Worm (Caenorhabditis elegans) whole organism, young adult: ENCODE results near the gene nspg-1.

Source experiments
- B0019.2 ChIP-seq: fragments of 200-800 bp; sonication (Bioruptor generic); conservative IDR thresholded peaks from 2 replicates; pipeline ENCODE4 v1.3.6; 2022; ENCODE audit warnings: missing genetic modification reagents, missing genetic modification characterization, missing compliant biosample characterization
- B0035.1 ChIP-seq: sonication (generic microtip); optimal IDR thresholded peaks from 2 replicates; lab custom pipeline; 2016; ENCODE audit warnings: missing genetic modification characterization, mild to moderate bottlenecking, missing compliant biosample characterization, missing genotype, missing genetic modification reagents
- K11D2.4 ChIP-seq: fragments of 200-800 bp; sonication (Bioruptor generic); IDR thresholded peaks from 2 replicates; pipeline ENCODE4 v1.3.6; 2022; ENCODE audit warnings: missing genetic modification reagents, missing genetic modification characterization, missing compliant biosample characterization
- T26A5.8 ChIP-seq: sonication (generic microtip); optimal IDR thresholded peaks from 2 replicates; lab custom pipeline; 2016; ENCODE audit warnings: missing genetic modification characterization, missing compliant biosample characterization
- Y53G8AR.9 ChIP-seq: fragments of 200-800 bp; sonication (Bioruptor generic); conservative IDR thresholded peaks from 2 replicates; pipeline ENCODE4 v1.3.6; 2022; ENCODE audit warnings: missing genetic modification reagents, missing genetic modification characterization, missing compliant biosample characterization
- Y56A3A.18 ChIP-seq: fragments of 200-800 bp; sonication (Bioruptor generic); IDR thresholded peaks from 2 replicates; pipeline ENCODE4 v1.3.6; 2022; ENCODE audit warnings: missing genetic modification reagents, missing genetic modification characterization, missing compliant biosample characterization
- Y79H2A.3 ChIP-seq: fragments of 200-800 bp; sonication (Bioruptor generic); conservative IDR thresholded peaks from 2 replicates; pipeline ENCODE4 v1.3.6; 2022; ENCODE audit warnings: missing genetic modification reagents, missing genetic modification characterization, missing compliant biosample characterization
- Y95B8A.8 ChIP-seq: fragments of 200-800 bp; sonication (Bioruptor generic); IDR thresholded peaks from 2 replicates; pipeline ENCODE4 v1.3.6; 2022; ENCODE audit warnings: missing genetic modification reagents, missing genetic modification characterization, missing compliant biosample characterization
- attf-5 ChIP-seq: fragments of 200-800 bp; sonication (Bioruptor generic); optimal IDR thresholded peaks from 2 replicates; lab custom pipeline; 2018; ENCODE audit warnings: mild to moderate bottlenecking, missing genetic modification characterization, missing compliant biosample characterization
- cebp-2 ChIP-seq: fragments of 200-800 bp; sonication (Bioruptor generic); IDR thresholded peaks from 2 replicates; pipeline ENCODE4 v1.3.6; 2022; ENCODE audit warnings: missing genetic modification characterization, missing compliant biosample characterization
- dpl-1 ChIP-seq: fragments of 150-350 bp; optimal IDR thresholded peaks from 2 replicates; lab custom pipeline; 2014; ENCODE audit warnings: missing biosample characterization, missing genetic modification reagents, missing genetic modification characterization
- gei-17 ChIP-seq: fragments of 200-800 bp; sonication (Bioruptor generic); optimal IDR thresholded peaks from 2 replicates; lab custom pipeline; 2018; ENCODE audit warnings: mild to moderate bottlenecking, missing genetic modification characterization, missing compliant biosample characterization
- hmg-1.2 ChIP-seq: fragments of 200-800 bp; sonication (Bioruptor generic); IDR thresholded peaks from 2 replicates; pipeline ENCODE4 v1.3.6; 2022; ENCODE audit warnings: missing genetic modification reagents, missing genetic modification characterization, missing compliant biosample characterization
- hmg-20 ChIP-seq: fragments of 200-800 bp; sonication (Bioruptor generic); IDR thresholded peaks from 2 replicates; pipeline ENCODE4 v1.3.6; 2022; ENCODE audit warnings: missing genetic modification reagents, missing genetic modification characterization, missing compliant biosample characterization
- hrde-1 ChIP-seq: sonication (generic microtip); optimal IDR thresholded peaks from 2 replicates; lab custom pipeline; 2016; ENCODE audit warnings: missing genetic modification characterization, mild to moderate bottlenecking, missing compliant biosample characterization, moderate library complexity, missing genotype, missing genetic modification reagents, borderline replicate concordance
- let-526 ChIP-seq: fragments of 200-800 bp; sonication (Bioruptor generic); IDR thresholded peaks from 2 replicates; pipeline ENCODE4 v1.3.6; 2022; ENCODE audit warnings: missing genetic modification reagents, missing genetic modification characterization, missing compliant biosample characterization
- let-607 ChIP-seq, 2 experiments: fragments of 200-800 bp in 1 of 2; sonication (Bioruptor generic) in 1 of 2; sonication (generic microtip) in 1 of 2; optimal IDR thresholded peaks; 2 replicates each; lab custom pipeline; 2016 to 2018; ENCODE audit warnings: mild to moderate bottlenecking in 2 of 2, missing compliant biosample characterization in 2 of 2, missing genetic modification characterization in 2 of 2, moderate library complexity in 2 of 2, missing genotype in 1 of 2
- lin-26 ChIP-seq: fragments of 200-800 bp; sonication (Bioruptor generic); IDR thresholded peaks from 2 replicates; pipeline ENCODE4 v1.3.6; 2022; ENCODE audit warnings: missing genetic modification reagents, missing genetic modification characterization, missing compliant biosample characterization
- lin-54 ChIP-seq: fragments of 200-800 bp; sonication (Bioruptor generic); optimal IDR thresholded peaks from 2 replicates; lab custom pipeline; 2018; ENCODE audit warnings: mild to moderate bottlenecking, missing genetic modification characterization, missing compliant biosample characterization
- madf-3 ChIP-seq: fragments of 200-800 bp; sonication (Bioruptor generic); IDR thresholded peaks from 2 replicates; pipeline ENCODE4 v1.3.6; 2022; ENCODE audit warnings: missing genetic modification reagents, missing genetic modification characterization, missing compliant biosample characterization
- madf-6 ChIP-seq: fragments of 200-800 bp; sonication (Bioruptor generic); IDR thresholded peaks from 2 replicates; pipeline ENCODE4 v1.3.6; 2022; ENCODE audit warnings: missing genetic modification reagents, missing genetic modification characterization, missing compliant biosample characterization
- mel-28 ChIP-seq: sonication (generic microtip); optimal IDR thresholded peaks from 2 replicates; lab custom pipeline; 2016; ENCODE audit warnings: borderline replicate concordance, mild to moderate bottlenecking, missing genetic modification characterization, missing compliant biosample characterization
- nhr-80 ChIP-seq: sonication (generic microtip); optimal IDR thresholded peaks from 2 replicates; lab custom pipeline; 2016; ENCODE audit warnings: missing genetic modification characterization, missing compliant biosample characterization
- rcor-1 ChIP-seq: fragments of 200-800 bp; sonication (Bioruptor generic); IDR thresholded peaks from 2 replicates; pipeline ENCODE4 v1.3.6; 2022; ENCODE audit warnings: missing genetic modification reagents, missing genetic modification characterization, missing compliant biosample characterization
- rec-8 ChIP-seq, 2 experiments: sonication (generic microtip); optimal IDR thresholded peaks; 2 replicates each; lab custom pipeline; 2016; ENCODE audit warnings: mild to moderate bottlenecking in 2 of 2, missing genetic modification characterization in 2 of 2, missing genetic modification reagents in 2 of 2, missing genotype in 2 of 2, missing biosample characterization in 1 of 2, missing compliant biosample characterization in 1 of 2, moderate library complexity in 1 of 2
- repo-1 ChIP-seq: sonication (generic microtip); optimal IDR thresholded peaks from 2 replicates; lab custom pipeline; 2017; ENCODE audit warnings: mild to moderate bottlenecking, missing genetic modification characterization, missing compliant biosample characterization
- snpc-1.1 ChIP-seq: sonication (generic microtip); optimal IDR thresholded peaks from 2 replicates; lab custom pipeline; 2017; ENCODE audit warnings: missing genetic modification characterization, mild to moderate bottlenecking, missing compliant biosample characterization, antibody characterized with exemption, moderate library complexity, missing genotype, missing genetic modification reagents; ENCODE audit not compliant: insufficient read depth
- snpc-4 ChIP-seq, 5 experiments: fragments of 150-350 bp in 1 of 5; sonication (generic microtip) in 4 of 5; optimal IDR thresholded peaks; 2 replicates each; lab custom pipeline; 2014 to 2018; ENCODE audit warnings: missing genetic modification characterization in 5 of 5, missing biosample characterization in 3 of 5, antibody characterized with exemption in 2 of 5, mild to moderate bottlenecking in 2 of 5, missing compliant biosample characterization in 2 of 5, missing genotype in 2 of 5, moderate library complexity in 2 of 5, missing genetic modification reagents in 1 of 5
- tbp1 ChIP-seq: fragments of 200-800 bp; sonication (Bioruptor generic); optimal IDR thresholded peaks from 2 replicates; lab custom pipeline; 2018; ENCODE audit warnings: mild to moderate bottlenecking, missing genetic modification characterization, missing compliant biosample characterization
- tlf-1 ChIP-seq: fragments of 200-800 bp; sonication (Bioruptor generic); optimal IDR thresholded peaks from 2 replicates; lab custom pipeline; 2018; ENCODE audit warnings: mild to moderate bottlenecking, missing genetic modification characterization, missing compliant biosample characterization
- unc-62 ChIP-seq: fragments of 150-350 bp; optimal IDR thresholded peaks from 2 replicates; lab custom pipeline; 2014; ENCODE audit warnings: missing biosample characterization, missing genetic modification reagents, missing genetic modification characterization
- xnd-1 ChIP-seq: sonication (generic microtip); optimal IDR thresholded peaks from 2 replicates; lab custom pipeline; 2016; ENCODE audit warnings: missing genotype, missing genetic modification reagents, missing genetic modification characterization, missing compliant biosample characterization
- zfh-2 ChIP-seq: fragments of 200-800 bp; sonication (Bioruptor generic); conservative IDR thresholded peaks from 2 replicates; pipeline ENCODE4 v1.3.6; 2022; ENCODE audit warnings: missing genetic modification reagents, missing genetic modification characterization, missing compliant biosample characterization
- zim-3 ChIP-seq: sonication (generic microtip); optimal IDR thresholded peaks from 2 replicates; lab custom pipeline; 2017; ENCODE audit warnings: mild to moderate bottlenecking, missing genetic modification characterization, moderate library complexity, missing compliant biosample characterization
- ztf-3 ChIP-seq: fragments of 200-800 bp; sonication (Bioruptor generic); optimal IDR thresholded peaks from 2 replicates; lab custom pipeline; 2018; ENCODE audit warnings: mild to moderate bottlenecking, missing genetic modification characterization, missing compliant biosample characterization

The nspg-1 gene

ce11 chrV:12867997-12868396 is at the start of gene nspg-1:
Gene nspg-1 (minus strand): TSS chrV:12868097.
- TF ChIP-seq Y56A3A.18 (GFP tag; lab: Robert Waterston, UW) (no peak), unc-62 (GFP tag; lab: Kevin White, UChicago) (no peak)

ce11 chrV:12909544-12910157 is 41.8 kb upstream of the nspg-1 start, which contains the start of gene nid-1:
Gene nid-1 (plus strand): TSS chrV:12910107.
- no peak for TF ChIP-seq rcor-1 (GFP tag; lab: Robert Waterston, UW)
- peak in 1 of 2 experiments; percentile 21 for TF ChIP-seq let-607 (tag; optimal IDR thresholded peaks at IDR 0.05; lab: Kevin White, UChicago)
- no peak for TF ChIP-seq madf-6 (GFP tag; lab: Robert Waterston, UW)
- TF ChIP-seq T26A5.8: no peak
- no peak for TF ChIP-seq hrde-1 (tag; lab: Kevin White, UChicago)
- TF ChIP-seq tlf-1 (GFP tag; lab: Kevin White, UChicago): no peak
- peak; percentile 20; the same call in 1 of the 2 replicates for TF ChIP-seq hmg-1.2 (GFP tag; lab: Robert Waterston, UW)
- TF ChIP-seq tbp1: peak; percentile 14
- TF ChIP-seq nhr-80 (tag; lab: Kevin White, UChicago): peak; percentile 56
- TF ChIP-seq, all 124 proteins: peak for 4

ce11 chrV:12908614-12909013 is 40.7 kb upstream of the nspg-1 start:
- TF ChIP-seq nhr-80 (tag; lab: Kevin White, UChicago): peak; percentile 56
- no peak for TF ChIP-seq cebp-2 (GFP tag; lab: Robert Waterston, UW)
- peak in 1 of 2 experiments; percentile 37 for TF ChIP-seq let-607 (tag; optimal IDR thresholded peaks at IDR 0.05; lab: Kevin White, UChicago)
- TF ChIP-seq, all 124 proteins: peak for 2

- TF ChIP-seq hmg-1.2 (GFP tag; lab: Robert Waterston, UW): no peak
- no peak for TF ChIP-seq lin-26 (GFP tag; lab: Robert Waterston, UW)
- TF ChIP-seq attf-5 (GFP tag; lab: Kevin White, UChicago): no peak
- TF ChIP-seq mel-28 (tag; lab: Kevin White, UChicago): no peak
Observed at ce11 chrV:12907436-12907835, 39.5 kb upstream of the nspg-1 start.

- TF ChIP-seq ztf-3 (GFP tag; lab: Kevin White, UChicago) (no peak), K11D2.4 (GFP tag; lab: Robert Waterston, UW) (no peak), B0035.1 (tag; lab: Kevin White, UChicago) (no peak), Y79H2A.3 (no peak), hmg-20 (no peak), zim-3 (no peak), tlf-1 (GFP tag; lab: Kevin White, UChicago) (no peak), repo-1 (tag; lab: Kevin White, UChicago) (no peak), Y95B8A.8 (GFP tag; lab: Robert Waterston, UW) (no peak), zfh-2 (GFP tag; lab: Robert Waterston, UW) (no peak), dpl-1 (GFP tag; lab: Kevin White, UChicago) (no peak), tbp1 (no peak)
Observed at ce11 chrV:12906732-12907131, 38.8 kb upstream of the nspg-1 start, which contains the start of gene ttr-29. Gene ttr-29 (minus strand): TSS chrV:12906832.

- TF ChIP-seq let-526 (GFP tag; lab: Robert Waterston, UW) (no peak), B0019.2 (GFP tag; lab: Robert Waterston, UW) (no peak), xnd-1 (tag; lab: Kevin White, UChicago) (no peak), tbp1 (no peak), tlf-1 (GFP tag; lab: Kevin White, UChicago) (no peak), ztf-3 (GFP tag; lab: Kevin White, UChicago) (no peak), lin-54 (GFP tag; lab: Kevin White, UChicago) (no peak), madf-3 (no peak), rcor-1 (GFP tag; lab: Robert Waterston, UW) (no peak), gei-17 (no peak), Y53G8AR.9 (GFP tag; lab: Robert Waterston, UW) (no peak), snpc-4 (GFP tag; optimal IDR thresholded peaks at IDR 0.05; lab: Kevin White, UChicago) (no peak), snpc-4 (tag; optimal IDR thresholded peaks at IDR 0.05; lab: Kevin White, UChicago) (no peak), snpc-1.1 (tag; lab: Kevin White, UChicago) (no peak), rec-8 (tag; optimal IDR thresholded peaks at IDR 0.05; lab: Kevin White, UChicago) (no peak)
Observed at ce11 chrV:12905074-12905473, 37.2 kb upstream of the nspg-1 start, which contains the start of gene ttr-28. Gene ttr-28 (minus strand): TSS chrV:12905174.
